Fruit fly (Drosophila melanogaster): ENCODE data around the gene Mettl14.

DNA sequence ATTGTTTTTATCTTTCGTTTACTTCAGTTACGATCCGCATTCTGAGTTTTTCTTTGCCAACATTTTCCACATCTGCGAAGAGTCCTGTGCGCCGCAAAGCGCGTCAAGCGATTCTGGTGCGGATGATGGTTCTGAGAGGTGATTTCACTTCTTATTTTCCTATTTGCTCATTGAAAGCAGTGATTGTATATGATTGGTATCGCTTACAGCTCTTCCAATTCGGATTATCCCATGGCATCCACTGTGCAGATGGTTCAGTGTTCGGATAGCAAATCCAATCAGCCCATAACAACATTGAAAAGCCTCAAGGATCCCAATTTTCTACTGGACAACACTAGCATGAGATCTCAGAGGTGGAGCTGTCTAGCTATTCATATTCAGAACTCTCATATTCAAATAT lies 3.6 kb upstream of the Mettl14 start:
- TF ChIP-seq CG1602 (GFP tag; optimal IDR thresholded peaks at IDR 0.05) (no peak), pb (GFP tag; optimal IDR thresholded peaks at IDR 0.05) (no peak), GATAe (GFP tag; conservative IDR thresholded peaks at IDR 0.05) (no peak), amos (GFP tag; IDR thresholded peaks at IDR 0.05; ENCODE audit: partially characterized antibody) (no peak), Dad (GFP tag; optimal IDR thresholded peaks at IDR 0.05) (no peak), usp (GFP tag; optimal IDR thresholded peaks at IDR 0.05) (no peak), CG9437 (GFP tag; optimal IDR thresholded peaks at IDR 0.05) (no peak), ken (GFP tag; IDR thresholded peaks at IDR 0.05) (no peak), CG7963 (GFP tag; IDR thresholded peaks at IDR 0.05; ENCODE audit: partially characterized antibody) (no peak), gcm2 (GFP tag; optimal IDR thresholded peaks at IDR 0.05) (no peak), dm (GFP tag; optimal IDR thresholded peaks at IDR 0.05) (no peak), Hr51 (GFP tag; optimal IDR thresholded peaks at IDR 0.05) (no peak), gt (GFP tag; IDR thresholded peaks at IDR 0.05) (no peak), CG3838 (GFP tag; optimal IDR thresholded peaks at IDR 0.05) (no peak)
